Fruit fly (Drosophila melanogaster) whole organism, prepupa: ENCODE results near the gene VhaM9.7-b.

Source experiments
- Blimp-1 ChIP-seq: fragments of 200-800 bp; sonication (Bioruptor generic); optimal IDR thresholded peaks from 3 replicates; lab custom pipeline; 2017; ENCODE audit warnings: missing biosample characterization, missing genetic modification characterization, mild to moderate bottlenecking, moderate library complexity, missing genetic modification reagents
- CG10669 ChIP-seq: fragments of 200-800 bp; sonication (Bioruptor generic); optimal IDR thresholded peaks from 3 replicates; lab custom pipeline; 2018; ENCODE audit warnings: missing biosample characterization, mild to moderate bottlenecking, missing genetic modification characterization, moderate library complexity
- CG16779 ChIP-seq: fragments of 200-800 bp; sonication (Bioruptor generic); optimal IDR thresholded peaks from 3 replicates; lab custom pipeline; 2017; ENCODE audit warnings: missing biosample characterization, mild to moderate bottlenecking, missing genetic modification characterization
- CG7368 ChIP-seq: fragments of 200-800 bp; sonication (Bioruptor generic); optimal IDR thresholded peaks from 3 replicates; lab custom pipeline; 2016; ENCODE audit warnings: missing biosample characterization, missing genetic modification characterization
- CG8119 ChIP-seq: fragments of 200-800 bp; sonication (Bioruptor generic); IDR thresholded peaks from 3 replicates; pipeline ENCODE4 v1.3.6; 2022; ENCODE audit warnings: missing biosample characterization, missing genetic modification characterization
- Hr39 ChIP-seq: fragments of 200-800 bp; sonication (Bioruptor generic); optimal IDR thresholded peaks from 2 replicates; lab custom pipeline; 2016; ENCODE audit warnings: missing biosample characterization, missing genetic modification characterization
- Hr4 ChIP-seq: fragments of 200-800 bp; sonication (Bioruptor generic); optimal IDR thresholded peaks from 3 replicates; lab custom pipeline; 2016; ENCODE audit warnings: missing biosample characterization, missing genetic modification characterization
- Lpt ChIP-seq: fragments of 200-800 bp; sonication (Bioruptor generic); optimal IDR thresholded peaks from 3 replicates; lab custom pipeline; 2016; ENCODE audit warnings: missing biosample characterization, missing genetic modification characterization
- Smox ChIP-seq: fragments of 200-800 bp; sonication (Bioruptor generic); optimal IDR thresholded peaks from 3 replicates; lab custom pipeline; 2016; ENCODE audit warnings: missing biosample characterization, missing genetic modification characterization
- Sox102F ChIP-seq: fragments of 200-800 bp; sonication (Bioruptor generic); optimal IDR thresholded peaks from 2 replicates; lab custom pipeline; 2016; ENCODE audit warnings: missing biosample characterization, mild to moderate bottlenecking, missing genetic modification characterization
- cyc ChIP-seq: fragments of 200-800 bp; sonication (Bioruptor generic); optimal IDR thresholded peaks from 3 replicates; lab custom pipeline; 2016; ENCODE audit warnings: missing biosample characterization, missing genetic modification characterization
- net ChIP-seq: fragments of 200-800 bp; sonication (Bioruptor generic); optimal IDR thresholded peaks from 3 replicates; lab custom pipeline; 2016; ENCODE audit warnings: missing biosample characterization, missing genetic modification characterization
- ss ChIP-seq, 2 experiments: fragments of 200-800 bp; sonication (Bioruptor generic); optimal IDR thresholded peaks; 2 replicates in 1 of 2; 3 replicates in 1 of 2; lab custom pipeline; 2017 to 2018; ENCODE audit warnings: mild to moderate bottlenecking in 2 of 2, missing biosample characterization in 2 of 2, missing genetic modification characterization in 2 of 2, moderate library complexity in 1 of 2

- no peak for TF ChIP-seq Blimp-1
- no peak for TF ChIP-seq Hr4 (GFP tag; lab: Kevin White, UChicago)
- TF ChIP-seq Sox102F: no peak
- TF ChIP-seq CG10669 (GFP tag; lab: Kevin White, UChicago): no peak
- TF ChIP-seq Smox (GFP tag; lab: Kevin White, UChicago): no peak
- no peak for TF ChIP-seq CG16779 (tag; lab: Kevin White, UChicago)
- peak; percentile 15 to 27 for TF ChIP-seq ss (GFP tag; optimal IDR thresholded peaks at IDR 0.05; lab: Kevin White, UChicago)
- TF ChIP-seq cyc (GFP tag; lab: Kevin White, UChicago): no peak
- no peak for TF ChIP-seq Hr39 (GFP tag; lab: Kevin White, UChicago)
- no peak for TF ChIP-seq net
- TF ChIP-seq CG8119: no peak
- TF ChIP-seq Lpt: no peak
- TF ChIP-seq CG7368 (GFP tag; lab: Kevin White, UChicago): no peak
These were observed 45.0 kb downstream of the VhaM9.7-b start for dm6 chr3L:21584683-21585082.
